Fruit fly (Drosophila melanogaster): Measurements from ENCODE around the gene CG31294.

CG31294 gene

dm6 chr3R:15704376-15704775, 12.0 kb downstream of the CG31294 start, which contains the start of gene CG5404:
Gene CG5404, plus strand, starts transcription at chr3R:15704676.
- no peak for TF ChIP-seq dac (GFP tag; optimal IDR thresholded peaks at IDR 0.05)
- TF ChIP-seq CG3919 (GFP tag; optimal IDR thresholded peaks at IDR 0.05) = no peak
- TF ChIP-seq achi (GFP tag; optimal IDR thresholded peaks at IDR 0.05) = no peak
- TF ChIP-seq Ets96B (tag; optimal IDR thresholded peaks at IDR 0.05) = no peak
- no peak for TF ChIP-seq CG6854 (GFP tag; optimal IDR thresholded peaks at IDR 0.05)
- no peak for TF ChIP-seq Lpt (GFP tag; optimal IDR thresholded peaks at IDR 0.05)
- no peak for TF ChIP-seq lz (GFP tag; optimal IDR thresholded peaks at IDR 0.05)
- TF ChIP-seq eg (GFP tag; IDR thresholded peaks at IDR 0.05) = no peak

- TF ChIP-seq Eip78C (GFP tag) (peak; percentile 23), Sox15 (GFP tag; optimal IDR thresholded peaks at IDR 0.05) (no peak), dsx (GFP tag; optimal IDR thresholded peaks at IDR 0.05; ENCODE audit: poor library complexity, severe bottlenecking) (no peak)
Measured at dm6 chr3R:15700801-15701200, 15.6 kb downstream of the CG31294 start.

dm6 chr3R:15696461-15697044, 19.8 kb downstream of the CG31294 start:
- no peak for TF ChIP-seq CG8319 (GFP tag; optimal IDR thresholded peaks at IDR 0.05)

- no peak for TF ChIP-seq CG31627 (GFP tag; optimal IDR thresholded peaks at IDR 0.05)
- peak; percentile 51 for TF ChIP-seq svp (GFP tag)
Measured at dm6 chr3R:15694941-15695340, 21.4 kb downstream of the CG31294 start, which contains the start of gene CG5399. Gene CG5399, plus strand, starts transcription at chr3R:15695241.

dm6 chr3R:15694332-15694731, 22.1 kb downstream of the CG31294 start:
- no peak for TF ChIP-seq CG32006 (GFP tag; optimal IDR thresholded peaks at IDR 0.05)
- peak; percentile 25 for TF ChIP-seq fkh (GFP tag; optimal IDR thresholded peaks at IDR 0.05)

dm6 chr3R:15692786-15693185, 23.6 kb downstream of the CG31294 start, which contains the start of gene CG31446:
Gene CG31446, plus strand, starts transcription at chr3R:15693086.
- TF ChIP-seq Ets96B (tag; optimal IDR thresholded peaks at IDR 0.05) (no peak), Gug (GFP tag; IDR thresholded peaks at IDR 0.05) (no peak), CG3032 (tag; optimal IDR thresholded peaks at IDR 0.05) (no peak), achi (GFP tag; optimal IDR thresholded peaks at IDR 0.05) (no peak), CG32006 (GFP tag; optimal IDR thresholded peaks at IDR 0.05) (no peak), CG15336 (GFP tag; IDR thresholded peaks at IDR 0.05) (no peak), CG1621 (tag; optimal IDR thresholded peaks at IDR 0.05) (no peak), Sox14 (GFP tag; optimal IDR thresholded peaks at IDR 0.05) (no peak), pdm3 (GFP tag; optimal IDR thresholded peaks at IDR 0.05) (no peak), vri (GFP tag; optimal IDR thresholded peaks at IDR 0.05) (no peak), eg (GFP tag; IDR thresholded peaks at IDR 0.05) (no peak), OdsH (GFP tag; optimal IDR thresholded peaks at IDR 0.05) (no peak), Met (GFP tag; optimal IDR thresholded peaks at IDR 0.05) (no peak), Lpt (GFP tag; optimal IDR thresholded peaks at IDR 0.05) (no peak)

dm6 chr3R:15688441-15688840, 27.9 kb downstream of the CG31294 start:
- TF ChIP-seq Sox14 (GFP tag; optimal IDR thresholded peaks at IDR 0.05) = peak; percentile 37
- TF ChIP-seq Eip78C (GFP tag) = no peak

- no peak for TF ChIP-seq cyc (GFP tag; optimal IDR thresholded peaks at IDR 0.05)
- TF ChIP-seq CG3032 (tag; optimal IDR thresholded peaks at IDR 0.05) = no peak
- TF ChIP-seq CG11762 (GFP tag; optimal IDR thresholded peaks at IDR 0.05; ENCODE audit: insufficient read depth) = no peak
- TF ChIP-seq CG1621 (tag; optimal IDR thresholded peaks at IDR 0.05) = no peak
- TF ChIP-seq Eip93F (GFP tag; optimal IDR thresholded peaks at IDR 0.05) = no peak
- no peak for TF ChIP-seq CG16779 (tag; optimal IDR thresholded peaks at IDR 0.05)
- TF ChIP-seq acj6 (GFP tag; optimal IDR thresholded peaks at IDR 0.05) = no peak
- TF ChIP-seq salr (GFP tag; optimal IDR thresholded peaks at IDR 0.05) = no peak
- TF ChIP-seq Ets21C (GFP tag; optimal IDR thresholded peaks at IDR 0.05) = no peak
- TF ChIP-seq topi (GFP tag; optimal IDR thresholded peaks at IDR 0.05) = no peak
- no peak for TF ChIP-seq CG3919 (GFP tag; optimal IDR thresholded peaks at IDR 0.05)
- no peak for TF ChIP-seq CG32006 (GFP tag; optimal IDR thresholded peaks at IDR 0.05)
Measured at dm6 chr3R:15680666-15681065, 35.7 kb downstream of the CG31294 start.
